Fruit fly (Drosophila melanogaster) whole organism, wandering third instar larva: ENCODE measurements around the gene PGAP2.

Source experiments
- Hr83 ChIP-seq: fragments of 200-300 bp; sonication (Bioruptor generic); optimal IDR thresholded peaks from 2 replicates; lab custom pipeline; 2016; ENCODE audit warnings: missing biosample characterization, mild to moderate bottlenecking, missing genetic modification characterization, moderate library complexity; ENCODE audit not compliant: poor library complexity, severe bottlenecking
- Mio ChIP-seq: sonication (Bioruptor generic); optimal IDR thresholded peaks from 2 replicates; lab custom pipeline; 2016; ENCODE audit warnings: missing biosample characterization, missing genetic modification characterization
- fru ChIP-seq: fragments of 200-800 bp; sonication (Bioruptor generic); optimal IDR thresholded peaks from 3 replicates; lab custom pipeline; 2016; ENCODE audit warnings: missing biosample characterization, mild to moderate bottlenecking, missing genetic modification characterization
- lola ChIP-seq: fragments of >200 bp; optimal IDR thresholded peaks from 2 replicates; lab custom pipeline; 2017; ENCODE audit warnings: missing biosample characterization, missing genetic modification characterization
- psq ChIP-seq: fragments of 200-800 bp; sonication (Bioruptor generic); optimal IDR thresholded peaks from 3 replicates; lab custom pipeline; 2017; ENCODE audit warnings: missing biosample characterization, mild to moderate bottlenecking, missing genetic modification characterization, moderate library complexity
- usp ChIP-seq: fragments of >200 bp; optimal IDR thresholded peaks from 2 replicates; lab custom pipeline; 2017; ENCODE audit warnings: missing biosample characterization, missing genetic modification characterization
- woc ChIP-seq: sonication (Bioruptor generic); optimal IDR thresholded peaks from 2 replicates; lab custom pipeline; 2016; ENCODE audit warnings: missing biosample characterization, mild to moderate bottlenecking, missing genetic modification characterization

DNA sequence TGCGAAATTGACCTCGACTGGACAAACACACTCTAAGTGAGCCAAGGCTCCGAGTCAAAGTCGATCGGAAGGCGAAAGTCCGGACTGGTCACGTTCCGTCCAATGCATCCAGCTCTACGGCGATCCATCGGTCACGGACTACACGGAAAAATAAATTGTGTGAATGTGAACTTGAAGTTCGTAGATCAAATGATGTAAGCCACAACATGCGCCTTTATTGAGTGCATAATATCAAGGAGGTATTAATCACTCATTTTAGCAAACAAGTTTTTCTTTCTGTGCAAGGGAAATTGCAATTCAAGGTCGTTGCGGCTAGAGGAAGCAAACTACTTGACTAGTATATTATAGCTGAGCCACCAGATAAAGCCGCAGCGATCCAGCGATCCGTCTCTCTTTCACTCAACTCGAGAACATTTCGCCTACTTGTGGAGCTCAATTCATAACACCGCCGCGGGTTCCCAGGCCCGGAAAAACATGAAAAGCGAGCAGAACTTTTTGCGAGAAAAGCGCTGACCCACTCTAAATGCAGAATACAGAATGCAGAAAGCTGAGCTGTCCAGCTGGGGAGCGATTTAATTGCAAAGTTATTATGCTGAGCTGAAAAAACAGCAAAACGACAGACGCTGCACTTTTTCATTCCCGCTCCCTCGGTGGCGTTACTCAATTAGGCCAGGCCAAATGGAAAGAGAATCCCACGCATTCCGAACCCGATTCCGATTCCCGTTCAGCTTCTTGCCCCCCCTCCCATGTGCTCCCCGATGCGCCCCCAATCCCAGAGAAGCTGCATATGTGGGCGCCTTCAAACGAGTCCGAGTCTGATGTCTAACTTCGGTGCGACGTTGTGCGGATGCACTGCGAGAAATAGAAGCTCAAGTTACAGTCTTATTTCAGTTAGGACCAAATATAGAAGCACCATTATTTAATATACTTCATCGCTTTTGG lies 24.8 kb upstream of the PGAP2 start:
- TF ChIP-seq fru (GFP tag; lab: Kevin White, UChicago) (no peak), Hr83 (GFP tag; lab: Kevin White, UChicago) (no peak), Mio (GFP tag; lab: Kevin White, UChicago) (no peak), psq (no peak), lola (GFP tag; lab: Kevin White, UChicago) (no peak), woc (no peak), usp (GFP tag; lab: Kevin White, UChicago) (no peak)
